Worm (Caenorhabditis elegans): ENCODE results near the gene act-4.

The act-4 gene

DNA sequence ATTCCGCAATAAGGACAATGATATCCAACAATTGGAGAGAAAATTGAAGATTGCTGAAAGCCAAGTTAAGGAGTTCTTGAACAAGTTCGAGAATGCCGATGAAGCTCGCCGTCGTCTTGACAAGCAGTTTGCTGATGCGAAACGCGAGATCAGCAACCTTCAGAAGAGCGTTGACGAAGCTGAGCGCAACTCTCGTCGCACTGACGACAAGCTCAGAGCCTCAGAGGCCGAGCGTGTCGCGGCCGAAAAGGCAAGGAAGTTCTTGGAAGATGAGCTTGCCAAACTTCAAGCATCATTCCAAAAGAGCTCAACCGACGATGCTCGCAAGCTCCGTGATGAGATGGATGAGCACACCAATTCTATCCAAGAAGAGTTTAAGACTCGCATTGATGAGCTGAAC lies 25.9 kb downstream of the act-4 start:
- TF ChIP-seq egl-43 (GFP tag; IDR thresholded peaks at IDR 0.05) (0 out of 2 replicates have a peak, but pooled peaks have one; percentile 38), dmd-8 (GFP tag; IDR thresholded peaks at IDR 0.05) (no peak), set-16 (GFP tag; IDR thresholded peaks at IDR 0.05) (peak; percentile 68)

DNA sequence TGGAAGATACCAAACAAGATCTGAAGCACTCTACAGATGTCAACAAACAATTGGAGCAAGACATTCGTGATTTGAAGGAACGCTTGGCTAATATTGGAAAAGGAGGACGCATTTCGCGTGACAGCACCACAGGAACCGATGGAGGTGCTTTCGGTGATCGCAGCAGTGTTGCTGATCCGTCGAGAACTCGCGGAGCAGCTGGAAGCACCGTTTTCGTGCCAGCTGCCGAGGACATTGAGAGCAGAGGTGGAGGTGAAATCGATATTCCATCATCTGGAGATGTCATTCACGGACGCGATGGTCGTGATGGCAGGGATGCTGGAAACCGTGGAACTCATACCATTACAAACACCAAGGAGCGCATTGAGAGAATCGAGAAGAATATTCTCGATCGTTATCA lies 27.2 kb downstream of the act-4 start:
- no peak for TF ChIP-seq snpc-1.2 (GFP tag; IDR thresholded peaks at IDR 0.05)
- no peak for TF ChIP-seq zfp-2 (tag; optimal IDR thresholded peaks at IDR 0.05)
- TF ChIP-seq daf-8 (GFP tag; IDR thresholded peaks at IDR 0.05), result no peak
- peak; percentile 64 for TF ChIP-seq set-16 (GFP tag; IDR thresholded peaks at IDR 0.05)
- no peak for TF ChIP-seq lim-7 (GFP tag; IDR thresholded peaks at IDR 0.05)
- no peak for TF ChIP-seq ZK337.2 (GFP tag; IDR thresholded peaks at IDR 0.05)

- TF ChIP-seq ama-1 (optimal IDR thresholded peaks at IDR 0.05), result no peak
- TF ChIP-seq egl-43 (GFP tag; IDR thresholded peaks at IDR 0.05), result peak; percentile 66; the same call in 1 of the 2 replicates
- TF ChIP-seq nhr-237 (tag; optimal IDR thresholded peaks at IDR 0.05), result no peak
- TF ChIP-seq php-3 (GFP tag; IDR thresholded peaks at IDR 0.05), result 0 out of 2 replicates have a peak, but pooled peaks have one; percentile 11
- TF ChIP-seq set-16 (GFP tag; IDR thresholded peaks at IDR 0.05), result peak; percentile 70
- no peak for TF ChIP-seq nhr-25 (tag; optimal IDR thresholded peaks at IDR 0.05; ENCODE audit: borderline replicate concordance, insufficient read depth)
- TF ChIP-seq ceh-82 (tag; optimal IDR thresholded peaks at IDR 0.05), result no peak
- no peak for TF ChIP-seq zip-2 (tag; optimal IDR thresholded peaks at IDR 0.05)
- no peak for TF ChIP-seq hmg-1.1 (GFP tag; IDR thresholded peaks at IDR 0.05)
Observed at ce11 chrX:4992523-4992922, 32.1 kb downstream of the act-4 start.

DNA sequence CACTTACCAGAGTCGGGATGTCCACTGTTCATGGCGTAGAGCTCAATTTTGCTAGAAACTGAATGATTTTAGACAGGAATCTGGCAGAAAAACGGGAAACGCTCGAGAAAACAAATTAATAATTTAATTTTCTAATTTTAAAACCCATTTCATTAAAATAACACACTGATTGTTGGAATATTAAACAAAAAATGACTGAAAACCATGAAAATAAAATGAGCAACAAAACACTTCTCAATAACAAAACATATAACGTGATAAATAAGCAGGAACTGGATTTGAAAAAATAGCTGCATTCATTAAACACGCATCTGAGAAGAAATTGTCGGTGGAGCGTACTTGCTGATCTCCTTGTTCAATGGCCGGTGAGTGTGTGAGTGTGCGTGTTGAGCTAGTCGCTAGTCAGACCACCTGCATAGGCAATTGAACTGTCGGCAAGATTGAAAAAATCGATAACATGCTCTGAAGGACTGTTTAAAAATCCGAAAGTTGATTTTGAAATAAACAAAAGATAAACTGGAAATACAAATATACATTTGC lies 37.2 kb downstream of the act-4 start, which contains the start of gene ZC8.6:
Gene ZC8.6, minus strand, starts transcription at position 51 of the 540 bp plus-strand sequence.
- TF ChIP-seq ZK337.2 (GFP tag; IDR thresholded peaks at IDR 0.05) (no peak), daf-16 (GFP tag; optimal IDR thresholded peaks at IDR 0.05) (no peak), daf-16 (tag; optimal IDR thresholded peaks at IDR 0.05) (peak; percentile 25), dve-1 (tag; optimal IDR thresholded peaks at IDR 0.05; ENCODE audit: insufficient read depth) (peak; percentile 53), zag-1 (tag; optimal IDR thresholded peaks at IDR 0.05) (no peak), ceh-28 (tag; optimal IDR thresholded peaks at IDR 0.05) (no peak), ceh-62 (tag; optimal IDR thresholded peaks at IDR 0.05) (no peak), nhr-28 (tag; optimal IDR thresholded peaks at IDR 0.05) (peak; percentile 58), mdl-1 (tag; optimal IDR thresholded peaks at IDR 0.05) (peak in 1 of 2 experiments; percentile 33), nhr-237 (tag; optimal IDR thresholded peaks at IDR 0.05) (no peak), lin-13 (GFP tag; optimal IDR thresholded peaks at IDR 0.05) (peak; percentile 46), hif-1 (tag; optimal IDR thresholded peaks at IDR 0.05) (peak in 1 of 2 experiments; percentile 27), mxl-3 (GFP tag; optimal IDR thresholded peaks at IDR 0.05) (peak; percentile 26), dpl-1 (GFP tag; optimal IDR thresholded peaks at IDR 0.05) (peak; percentile 14), zfp-2 (tag; optimal IDR thresholded peaks at IDR 0.05) (no peak), Y5F2A.4 (GFP tag; optimal IDR thresholded peaks at IDR 0.05) (no peak), hmg-1.1 (GFP tag; IDR thresholded peaks at IDR 0.05) (peak; percentile 65), nhr-76 (tag; optimal IDR thresholded peaks at IDR 0.05) (no peak), ces-1 (GFP tag; optimal IDR thresholded peaks at IDR 0.05) (no peak), hlh-30 (tag; optimal IDR thresholded peaks at IDR 0.05; ENCODE audit: insufficient read depth) (peak; percentile 13), nhr-6 (tag; optimal IDR thresholded peaks at IDR 0.05) (no peak), nhr-77 (tag; optimal IDR thresholded peaks at IDR 0.05) (peak; percentile 58), mep-1 (tag; optimal IDR thresholded peaks at IDR 0.05) (peak; percentile 71), lin-38 (GFP tag; IDR thresholded peaks at IDR 0.05) (peak; percentile 90), pqm-1 (tag; optimal IDR thresholded peaks at IDR 0.05) (peak; percentile 3), F49E8.2 (tag; optimal IDR thresholded peaks at IDR 0.05; ENCODE audit: borderline replicate concordance) (no peak), lin-39 (tag; optimal IDR thresholded peaks at IDR 0.05) (no peak), hlh-11 (tag; optimal IDR thresholded peaks at IDR 0.05) (peak; percentile 67), nhr-11 (tag; optimal IDR thresholded peaks at IDR 0.05) (peak; percentile 20)
